Worm (Caenorhabditis elegans): ENCODE data around the gene odr-2.

odr-2 gene

ce11 chrV:7138320-7138719, 35.0 kb downstream of the odr-2 start, which contains the start of gene str-112:
Gene str-112 (minus strand): TSS chrV:7138420.
- TF ChIP-seq aly-2 (tag; optimal IDR thresholded peaks at IDR 0.05) (no peak), ztf-1 (GFP tag; conservative IDR thresholded peaks at IDR 0.05) (no peak), nhr-129 (tag; optimal IDR thresholded peaks at IDR 0.05) (no peak), skn-1 (tag; optimal IDR thresholded peaks at IDR 0.05) (no peak), unc-55 (GFP tag; optimal IDR thresholded peaks at IDR 0.05) (no peak), lin-11 (tag; optimal IDR thresholded peaks at IDR 0.05) (no peak), nhr-25 (tag; optimal IDR thresholded peaks at IDR 0.05) (no peak), egl-27 (tag; optimal IDR thresholded peaks at IDR 0.05) (no peak)

- TF ChIP-seq sma-9 (GFP tag; optimal IDR thresholded peaks at IDR 0.05) (peak; percentile 24), sma-9 (tag; optimal IDR thresholded peaks at IDR 0.05) (no peak), egl-27 (tag; optimal IDR thresholded peaks at IDR 0.05) (no peak)
These were observed 37.0 kb downstream of the odr-2 start for ce11 chrV:7140368-7140767.

- TF ChIP-seq gmeb-1 (tag; optimal IDR thresholded peaks at IDR 0.05): no peak
- TF ChIP-seq nhr-237 (tag; optimal IDR thresholded peaks at IDR 0.05): no peak
- no peak for TF ChIP-seq nhr-25 (tag; optimal IDR thresholded peaks at IDR 0.05)
- TF ChIP-seq mbf-1 (tag; optimal IDR thresholded peaks at IDR 0.05): no peak
These were observed 38.5 kb downstream of the odr-2 start, which contains the start of gene ugt-40 for ce11 chrV:7141864-7142263. Gene ugt-40 (minus strand): TSS chrV:7141964.

DNA sequence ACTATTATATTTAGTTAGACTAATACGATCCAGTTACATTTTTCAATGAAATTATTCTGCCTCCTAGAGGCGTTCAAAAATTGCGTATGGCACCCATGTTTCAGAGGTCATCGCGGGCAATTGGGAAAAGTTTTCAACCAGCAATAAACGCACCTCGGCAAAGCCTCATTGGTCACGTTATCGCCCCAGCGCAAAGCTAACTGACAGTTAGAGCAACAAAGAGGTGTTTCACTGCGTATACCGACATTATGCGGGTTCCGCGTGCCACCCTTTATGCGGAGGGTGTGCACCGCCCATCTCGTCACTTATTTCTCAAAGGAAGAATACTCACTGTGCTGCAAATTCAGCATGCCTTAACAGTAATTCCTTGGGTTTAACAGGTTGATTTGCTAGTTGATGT, 39.3 kb downstream of the odr-2 start:
- TF ChIP-seq snpc-4 (tag; optimal IDR thresholded peaks at IDR 0.05): peak; percentile 87
- no peak for TF ChIP-seq nhr-23 (tag; optimal IDR thresholded peaks at IDR 0.05)
- peak; percentile 11 for TF ChIP-seq fos-1 (tag; optimal IDR thresholded peaks at IDR 0.05)

ce11 chrV:7145250-7145850, 42.0 kb downstream of the odr-2 start, which contains the start of gene ugt-37:
Gene ugt-37 (minus strand): TSS chrV:7145318.
- TF ChIP-seq nhr-77 (tag; optimal IDR thresholded peaks at IDR 0.05) (no peak), sma-3 (GFP tag; optimal IDR thresholded peaks at IDR 0.05) (no peak), ama-1 (optimal IDR thresholded peaks at IDR 0.05) (no peak), nhr-23 (tag; optimal IDR thresholded peaks at IDR 0.05) (no peak), ztf-1 (GFP tag; conservative IDR thresholded peaks at IDR 0.05) (no peak), unc-62 (GFP tag; optimal IDR thresholded peaks at IDR 0.05) (no peak), lin-39 (tag; optimal IDR thresholded peaks at IDR 0.05) (no peak), mab-5 (tag; optimal IDR thresholded peaks at IDR 0.05) (no peak), F13H6.1 (tag; optimal IDR thresholded peaks at IDR 0.05) (no peak), elt-1 (tag; optimal IDR thresholded peaks at IDR 0.05) (no peak), unc-39 (tag; optimal IDR thresholded peaks at IDR 0.05) (no peak), aly-2 (tag; optimal IDR thresholded peaks at IDR 0.05) (no peak), zag-1 (tag; optimal IDR thresholded peaks at IDR 0.05) (no peak), mbf-1 (tag; optimal IDR thresholded peaks at IDR 0.05) (no peak), unc-55 (GFP tag; optimal IDR thresholded peaks at IDR 0.05) (no peak), ztf-11 (tag; optimal IDR thresholded peaks at IDR 0.05) (no peak), ztf-4 (tag; optimal IDR thresholded peaks at IDR 0.05) (no peak)

- TF ChIP-seq egl-27 (tag; optimal IDR thresholded peaks at IDR 0.05) (no peak), F13H6.1 (tag; optimal IDR thresholded peaks at IDR 0.05) (no peak), R02D3.7 (tag; optimal IDR thresholded peaks at IDR 0.05) (no peak), ceh-16 (tag; optimal IDR thresholded peaks at IDR 0.05) (no peak), Y55F3AM.14 (GFP tag; optimal IDR thresholded peaks at IDR 0.05) (no peak), ceh-82 (tag; optimal IDR thresholded peaks at IDR 0.05) (no peak), sma-3 (GFP tag; optimal IDR thresholded peaks at IDR 0.05) (no peak), lin-13 (GFP tag; optimal IDR thresholded peaks at IDR 0.05) (no peak), alr-1 (tag; optimal IDR thresholded peaks at IDR 0.05) (no peak), lsy-2 (tag; optimal IDR thresholded peaks at IDR 0.05) (no peak), zag-1 (tag; optimal IDR thresholded peaks at IDR 0.05) (no peak), elt-1 (tag; optimal IDR thresholded peaks at IDR 0.05) (no peak), nhr-11 (tag; optimal IDR thresholded peaks at IDR 0.05) (no peak), unc-39 (tag; optimal IDR thresholded peaks at IDR 0.05) (no peak), dmd-4 (tag; optimal IDR thresholded peaks at IDR 0.05) (no peak), mbf-1 (tag; optimal IDR thresholded peaks at IDR 0.05) (no peak), sma-9 (GFP tag; optimal IDR thresholded peaks at IDR 0.05) (no peak), sma-9 (tag; optimal IDR thresholded peaks at IDR 0.05) (no peak), unc-55 (GFP tag; optimal IDR thresholded peaks at IDR 0.05) (no peak), ama-1 (optimal IDR thresholded peaks at IDR 0.05) (no peak), nhr-10 (tag; optimal IDR thresholded peaks at IDR 0.05) (no peak)
These were observed 44.0 kb downstream of the odr-2 start, which contains the start of gene ugt-38 for ce11 chrV:7147370-7147769. Gene ugt-38 (minus strand): TSS chrV:7147470.

Measured in whole organism, L2 larva.